Worm (Caenorhabditis elegans) whole organism, mixed stage, embryonic: ENCODE measurements around the gene C43C3.4.

Experiments
- ceh-83 ChIP-seq: fragments of 200-800 bp; sonication (Bioruptor generic); optimal IDR thresholded peaks from 2 replicates; lab custom pipeline; 2018; ENCODE audit warnings: mild to moderate bottlenecking, missing genetic modification characterization, missing compliant biosample characterization
- ces-1 ChIP-seq: fragments of 150-350 bp; optimal IDR thresholded peaks from 2 replicates; lab custom pipeline; 2014; ENCODE audit warnings: missing biosample characterization, missing genetic modification reagents, missing genetic modification characterization
- elt-1 ChIP-seq: sonication (generic microtip); optimal IDR thresholded peaks from 2 replicates; lab custom pipeline; 2017; ENCODE audit warnings: missing genetic modification characterization, mild to moderate bottlenecking, missing compliant biosample characterization, antibody characterized with exemption, moderate library complexity, borderline replicate concordance; ENCODE audit not compliant: insufficient read depth
- pha-4 ChIP-seq: fragments of 150-350 bp; optimal IDR thresholded peaks from 2 replicates; lab custom pipeline; 2018; ENCODE audit warnings: missing biosample characterization, missing genetic modification reagents, missing genetic modification characterization
- sem-2 ChIP-seq: fragments of 200-800 bp; sonication (Bioruptor generic); optimal IDR thresholded peaks from 2 replicates; lab custom pipeline; 2018; ENCODE audit warnings: mild to moderate bottlenecking, missing genetic modification characterization, missing compliant biosample characterization
- unc-39 ChIP-seq: fragments of 150-350 bp; optimal IDR thresholded peaks from 2 replicates; lab custom pipeline; 2014; ENCODE audit warnings: missing biosample characterization, missing genetic modification characterization
- unc-62 ChIP-seq: fragments of 150-350 bp; optimal IDR thresholded peaks from 2 replicates; lab custom pipeline; 2014; ENCODE audit warnings: missing biosample characterization, missing genetic modification reagents, missing genetic modification characterization

ce11 chrX:9648098-9648574 is 26.6 kb downstream of the C43C3.4 start, which contains the start of gene F34H10.4:
- TF ChIP-seq unc-39 (no peak), unc-62 (GFP tag; lab: Kevin White, UChicago) (no peak), pha-4 (tag; lab: Kevin White, UChicago) (no peak), ceh-83 (GFP tag; lab: Kevin White, UChicago) (no peak), ces-1 (GFP tag; lab: Kevin White, UChicago) (peak; percentile 53), elt-1 (tag; lab: Kevin White, UChicago) (no peak), sem-2 (GFP tag; lab: Kevin White, UChicago) (no peak)
